Worm (Caenorhabditis elegans) whole organism, midembryonic: Measurements from ENCODE around the gene F55C9.3.

ENCODE experiments used
- T22C8.4 ChIP-seq: fragments of 200-800 bp; sonication (Bioruptor generic); IDR thresholded peaks from 2 replicates; pipeline ENCODE4 v1.3.6; 2022; ENCODE audit warnings: missing genetic modification characterization, missing compliant biosample characterization
- cog-1 ChIP-seq: sonication (generic microtip); optimal IDR thresholded peaks from 2 replicates; lab custom pipeline; 2016; ENCODE audit warnings: missing genetic modification characterization, missing compliant biosample characterization
- flt-1 ChIP-seq: fragments of 200-800 bp; sonication (Bioruptor generic); IDR thresholded peaks from 2 replicates; pipeline ENCODE4 v1.3.6; 2022; ENCODE audit warnings: missing genetic modification characterization, missing compliant biosample characterization
- klf-2 ChIP-seq: fragments of 200-800 bp; sonication (Bioruptor generic); conservative IDR thresholded peaks from 2 replicates; pipeline ENCODE4 v1.3.6; 2022; ENCODE audit warnings: missing genetic modification reagents, missing genetic modification characterization, missing compliant biosample characterization
- med-1 ChIP-seq: sonication (generic microtip); optimal IDR thresholded peaks from 2 replicates; lab custom pipeline; 2017; ENCODE audit warnings: missing genetic modification characterization, mild to moderate bottlenecking, missing compliant biosample characterization, antibody characterized with exemption, missing genetic modification reagents; ENCODE audit not compliant: insufficient read depth
- ref-1 ChIP-seq: fragments of 200-800 bp; sonication (Bioruptor generic); conservative IDR thresholded peaks from 2 replicates; pipeline ENCODE4 v1.3.6; 2022; ENCODE audit warnings: missing genetic modification reagents, missing genetic modification characterization, missing compliant biosample characterization
- tab-1 ChIP-seq: fragments of 200-800 bp; sonication (Bioruptor generic); IDR thresholded peaks from 2 replicates; pipeline ENCODE4 v1.3.6; 2022; ENCODE audit warnings: missing genetic modification characterization, missing compliant biosample characterization
- ztf-23 ChIP-seq: fragments of 200-800 bp; sonication (Bioruptor generic); IDR thresholded peaks from 2 replicates; pipeline ENCODE4 v1.3.6; 2022; ENCODE audit warnings: missing genetic modification reagents, missing genetic modification characterization, missing compliant biosample characterization
- ztf-29 ChIP-seq: fragments of 200-800 bp; sonication (Bioruptor generic); IDR thresholded peaks from 2 replicates; pipeline ENCODE4 v1.3.6; 2022; ENCODE audit warnings: missing genetic modification reagents, missing genetic modification characterization, missing compliant biosample characterization

The F55C9.3 gene

DNA sequence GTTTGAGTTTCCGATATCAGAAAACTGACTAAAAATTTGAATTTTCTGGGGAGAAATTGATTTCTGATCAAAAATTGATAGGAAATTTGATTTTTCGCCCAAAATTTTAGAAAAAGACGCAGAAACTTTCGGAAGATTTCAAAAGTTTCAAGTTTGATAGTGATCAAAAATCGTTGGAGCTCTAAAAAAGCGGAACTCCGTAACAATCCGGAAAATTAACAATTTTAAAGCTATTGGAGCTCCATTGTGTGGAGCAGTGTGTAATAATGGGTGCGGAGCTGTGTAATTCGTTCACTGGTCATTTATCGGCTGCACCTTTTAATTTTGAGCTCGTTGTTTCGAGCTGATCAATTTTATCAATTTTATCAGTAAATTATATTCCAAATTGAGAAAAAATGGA lies 34.5 kb downstream of the F55C9.3 start, which contains the start of gene F21D9.4:
TSS of gene F21D9.4 (plus strand) at position 301 of the 400 bp plus-strand sequence.
- TF ChIP-seq flt-1 (GFP tag; lab: Robert Waterston, UW) (no peak), klf-2 (GFP tag; lab: Robert Waterston, UW) (no peak), med-1 (GFP tag; lab: Kevin White, UChicago) (no peak), ztf-29 (GFP tag; lab: Robert Waterston, UW) (no peak), ref-1 (GFP tag; lab: Robert Waterston, UW) (no peak), tab-1 (no peak), T22C8.4 (GFP tag; lab: Robert Waterston, UW) (no peak), cog-1 (tag; lab: Kevin White, UChicago) (no peak), ztf-23 (no peak)

- no peak for TF ChIP-seq T22C8.4 (GFP tag; lab: Robert Waterston, UW)
- TF ChIP-seq klf-2 (GFP tag; lab: Robert Waterston, UW) = no peak
- TF ChIP-seq ref-1 (GFP tag; lab: Robert Waterston, UW) = no peak
- TF ChIP-seq ztf-23 = no peak
- TF ChIP-seq tab-1 = no peak
- no peak for TF ChIP-seq ztf-29 (GFP tag; lab: Robert Waterston, UW)
- TF ChIP-seq cog-1 (tag; lab: Kevin White, UChicago) = no peak
- no peak for TF ChIP-seq flt-1 (GFP tag; lab: Robert Waterston, UW)
- TF ChIP-seq med-1 (GFP tag; lab: Kevin White, UChicago) = no peak
Observed at ce11 chrV:19251844-19252243, 36.1 kb downstream of the F55C9.3 start, which contains the start of gene F21D9.11. TSS of gene F21D9.11 (plus strand) at chrV:19252144.

DNA sequence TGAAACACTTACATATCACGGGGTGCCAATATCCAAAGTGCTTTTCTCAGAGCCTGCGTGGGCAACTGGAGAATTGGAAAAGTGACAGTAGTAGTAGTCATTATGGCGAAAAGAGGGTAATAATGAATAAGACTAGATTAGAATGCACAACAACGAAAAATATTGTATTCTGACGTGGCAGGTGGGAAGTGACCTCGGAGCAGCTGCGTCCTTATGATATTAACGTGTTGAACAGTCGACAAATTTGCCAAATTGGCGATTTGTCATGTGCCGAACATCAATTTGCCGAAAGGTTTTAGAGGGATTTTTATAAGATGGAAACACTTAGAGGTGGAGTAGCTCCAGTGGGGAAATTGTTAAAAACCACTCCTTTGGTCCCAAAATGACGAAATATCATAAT lies 37.0 kb downstream of the F55C9.3 start, which contains the start of gene str-81:
TSS of gene str-81 (minus strand) at position 101 of the 400 bp plus-strand sequence.
- TF ChIP-seq tab-1 (no peak), ztf-23 (no peak), T22C8.4 (GFP tag; lab: Robert Waterston, UW) (no peak), ref-1 (GFP tag; lab: Robert Waterston, UW) (no peak), ztf-29 (GFP tag; lab: Robert Waterston, UW) (no peak), med-1 (GFP tag; lab: Kevin White, UChicago) (no peak), cog-1 (tag; lab: Kevin White, UChicago) (no peak)

- no peak for TF ChIP-seq med-1 (GFP tag; lab: Kevin White, UChicago)
- no peak for TF ChIP-seq ztf-29 (GFP tag; lab: Robert Waterston, UW)
- TF ChIP-seq flt-1 (GFP tag; lab: Robert Waterston, UW) = no peak
- TF ChIP-seq T22C8.4 (GFP tag; lab: Robert Waterston, UW) = no peak
- TF ChIP-seq tab-1 = no peak
- TF ChIP-seq ztf-23 = no peak
- TF ChIP-seq ref-1 (GFP tag; lab: Robert Waterston, UW) = no peak
- TF ChIP-seq klf-2 (GFP tag; lab: Robert Waterston, UW) = no peak
- TF ChIP-seq cog-1 (tag; lab: Kevin White, UChicago) = no peak
Observed at ce11 chrV:19240129-19240528, 47.8 kb downstream of the F55C9.3 start, which contains the start of the genes fbxb-115 and fbxb-1. TSS of gene fbxb-115 (minus strand) at chrV:19240229. TSS of gene fbxb-1 (plus strand) at chrV:19240354.

- TF ChIP-seq ref-1 (GFP tag; lab: Robert Waterston, UW) = no peak
- no peak for TF ChIP-seq tab-1
- TF ChIP-seq flt-1 (GFP tag; lab: Robert Waterston, UW) = no peak
- TF ChIP-seq cog-1 (tag; lab: Kevin White, UChicago) = no peak
- TF ChIP-seq T22C8.4 (GFP tag; lab: Robert Waterston, UW) = no peak
- no peak for TF ChIP-seq klf-2 (GFP tag; lab: Robert Waterston, UW)
- TF ChIP-seq ztf-23 = no peak
- TF ChIP-seq ztf-29 (GFP tag; lab: Robert Waterston, UW) = no peak
Observed at ce11 chrV:19237204-19237603, 50.8 kb downstream of the F55C9.3 start, which contains the start of gene fbxb-2. TSS of gene fbxb-2 (minus strand) at chrV:19237304.
